Worm (Caenorhabditis elegans): ENCODE measurements around the gene F19G12.4.

Gene F19G12.4

ce11 chrX:1371688-1372087, 45.4 kb upstream of the F19G12.4 start, which contains the start of gene fbxa-190:
Gene fbxa-190 (plus strand): TSS chrX:1372012.
- TF ChIP-seq nhr-28 (tag; optimal IDR thresholded peaks at IDR 0.05), result peak; percentile 22
- TF ChIP-seq lin-13 (GFP tag; optimal IDR thresholded peaks at IDR 0.05), result no peak
- no peak for TF ChIP-seq tra-1 (GFP tag; IDR thresholded peaks at IDR 0.05)
- TF ChIP-seq ceh-28 (tag; optimal IDR thresholded peaks at IDR 0.05), result no peak
- no peak for TF ChIP-seq ztf-11 (tag; optimal IDR thresholded peaks at IDR 0.05)
- peak; percentile 58 for TF ChIP-seq pqm-1 (tag; optimal IDR thresholded peaks at IDR 0.05)
- TF ChIP-seq lin-29 (GFP tag; IDR thresholded peaks at IDR 0.05), result no peak
- no peak for TF ChIP-seq dmd-8 (GFP tag; IDR thresholded peaks at IDR 0.05)
- no peak for TF ChIP-seq daf-12 (tag; optimal IDR thresholded peaks at IDR 0.05)
- TF ChIP-seq egl-27 (tag; optimal IDR thresholded peaks at IDR 0.05), result no peak
- TF ChIP-seq arid-1 (GFP tag; conservative IDR thresholded peaks at IDR 0.05), result no peak
- no peak for TF ChIP-seq unc-130 (GFP tag; optimal IDR thresholded peaks at IDR 0.05)
- no peak for TF ChIP-seq Y75B8A.6 (GFP tag; IDR thresholded peaks at IDR 0.05)
- TF ChIP-seq zfp-2 (tag; optimal IDR thresholded peaks at IDR 0.05), result no peak
- TF ChIP-seq lin-38 (GFP tag; IDR thresholded peaks at IDR 0.05), result no peak
- no peak for TF ChIP-seq duxl-1 (tag; optimal IDR thresholded peaks at IDR 0.05; ENCODE audit: poor library complexity)
- TF ChIP-seq fos-1 (tag; optimal IDR thresholded peaks at IDR 0.05), result no peak
- no peak for TF ChIP-seq spr-1 (tag; optimal IDR thresholded peaks at IDR 0.05)
- TF ChIP-seq dmd-6 (GFP tag; IDR thresholded peaks at IDR 0.05), result peak; percentile 30; the same call in 1 of the 2 replicates
- no peak for TF ChIP-seq lsy-2 (tag; optimal IDR thresholded peaks at IDR 0.05)
- no peak for TF ChIP-seq nhr-111 (GFP tag; optimal IDR thresholded peaks at IDR 0.05)
- no peak for TF ChIP-seq nhr-25 (tag; optimal IDR thresholded peaks at IDR 0.05; ENCODE audit: borderline replicate concordance, insufficient read depth)
- TF ChIP-seq zfp-3 (GFP tag; conservative IDR thresholded peaks at IDR 0.05), result no peak
- no peak for TF ChIP-seq D1046.2 (GFP tag; IDR thresholded peaks at IDR 0.05)
- TF ChIP-seq daf-16 (GFP tag; optimal IDR thresholded peaks at IDR 0.05), result no peak
- peak; percentile 87 for TF ChIP-seq daf-16 (tag; optimal IDR thresholded peaks at IDR 0.05)
- no peak for TF ChIP-seq R02D3.7 (tag; optimal IDR thresholded peaks at IDR 0.05)
- no peak for TF ChIP-seq ctbp-1 (GFP tag; IDR thresholded peaks at IDR 0.05)
- no peak for TF ChIP-seq ZK337.2 (GFP tag; IDR thresholded peaks at IDR 0.05)
- TF ChIP-seq F10B5.3 (tag; optimal IDR thresholded peaks at IDR 0.05), result no peak
- no peak for TF ChIP-seq tag-97 (GFP tag; IDR thresholded peaks at IDR 0.05)
- TF ChIP-seq dve-1 (tag; optimal IDR thresholded peaks at IDR 0.05; ENCODE audit: insufficient read depth), result peak; percentile 4
- TF ChIP-seq mes-2 (tag; optimal IDR thresholded peaks at IDR 0.05; ENCODE audit: poor library complexity, severe bottlenecking), result no peak
- no peak for TF ChIP-seq mxl-3 (GFP tag; optimal IDR thresholded peaks at IDR 0.05)
- TF ChIP-seq lin-15B (tag; optimal IDR thresholded peaks at IDR 0.05), result no peak
- TF ChIP-seq jun-1 (tag; optimal IDR thresholded peaks at IDR 0.05), result no peak
- TF ChIP-seq T26A8.4 (GFP tag; IDR thresholded peaks at IDR 0.05), result no peak

- TF ChIP-seq F26F4.8 (GFP tag; conservative IDR thresholded peaks at IDR 0.05) (0 out of 2 replicates have a peak, but pooled peaks have one; percentile 20), snpc-4 (tag; optimal IDR thresholded peaks at IDR 0.05) (peak; percentile 3), snpc-1.2 (GFP tag; IDR thresholded peaks at IDR 0.05) (peak; percentile 39; the same call in 1 of the 2 replicates), ceh-62 (tag; optimal IDR thresholded peaks at IDR 0.05) (no peak)
These were observed 44.6 kb upstream of the F19G12.4 start for ce11 chrX:1372464-1372863.
